Worm (Caenorhabditis elegans): Measurements from ENCODE around the gene F36D4.4.

- TF ChIP-seq ztf-11 (tag; optimal IDR thresholded peaks at IDR 0.05) (no peak), lsy-2 (tag; optimal IDR thresholded peaks at IDR 0.05) (no peak), nhr-237 (tag; optimal IDR thresholded peaks at IDR 0.05) (no peak), pha-4 (tag; optimal IDR thresholded peaks at IDR 0.05) (no peak), snpc-4 (tag; optimal IDR thresholded peaks at IDR 0.05) (no peak), zip-8 (tag; optimal IDR thresholded peaks at IDR 0.05) (no peak), sptf-1 (tag; optimal IDR thresholded peaks at IDR 0.05) (no peak), ceh-43 (GFP tag; optimal IDR thresholded peaks at IDR 0.05) (no peak), lin-32 (GFP tag; optimal IDR thresholded peaks at IDR 0.05) (no peak)
Measured at ce11 chrV:9462605-9463004, 48.2 kb upstream of the F36D4.4 start, which contains the start of gene F07D3.3.
